Fruit fly (Drosophila melanogaster): Measurements from ENCODE around the gene CG33111.

CG33111 gene

DNA sequence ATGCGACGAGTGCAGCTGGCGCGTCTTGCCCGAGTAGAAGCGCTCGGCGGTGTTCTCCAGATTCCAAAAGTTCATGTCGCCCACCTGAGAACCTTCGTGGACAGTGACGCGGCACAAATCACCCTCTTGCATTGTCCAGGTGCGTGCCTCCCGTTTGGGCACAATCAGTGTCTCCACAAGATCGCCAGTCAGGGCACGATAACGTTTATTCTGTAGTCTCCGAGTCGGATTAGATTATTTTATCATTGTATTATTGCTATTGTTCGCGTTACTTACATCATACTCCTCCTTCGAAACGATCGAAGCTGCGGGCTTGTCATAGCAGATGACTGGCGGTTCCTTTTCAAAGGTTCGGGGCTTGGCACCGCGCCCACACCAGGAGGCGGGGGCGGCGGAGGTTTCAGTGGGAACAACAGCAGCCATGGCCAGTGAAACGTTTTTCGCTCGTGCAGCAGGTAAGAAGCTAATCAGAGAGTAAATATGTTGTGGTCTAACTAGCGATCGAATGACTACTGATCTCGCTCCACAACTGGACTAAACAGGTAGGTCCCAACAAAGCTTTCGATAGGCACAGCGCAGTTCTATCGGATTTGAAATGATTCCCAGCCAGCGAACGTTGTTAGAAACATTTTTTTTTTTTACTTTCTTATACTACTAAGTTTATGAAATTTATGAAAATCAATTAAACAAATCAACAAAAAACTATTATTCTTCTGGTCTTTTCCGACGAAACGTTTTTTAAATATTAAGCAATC lies 45.2 kb downstream of the CG33111 start, which contains the start of gene CG10208:
Gene CG10208 (minus strand): TSS at position 518 of the 755 bp plus-strand sequence.
- TF ChIP-seq ttk (optimal IDR thresholded peaks at IDR 0.05) = no peak
- TF ChIP-seq Myc (optimal IDR thresholded peaks at IDR 0.05) = no peak
- TF ChIP-seq psq (optimal IDR thresholded peaks at IDR 0.05) = no peak
- TF ChIP-seq Sin3A (optimal IDR thresholded peaks at IDR 0.05) = no peak
- TF ChIP-seq h (optimal IDR thresholded peaks at IDR 0.05) = no peak
- no peak for TF ChIP-seq insv (optimal IDR thresholded peaks at IDR 0.05)

DNA sequence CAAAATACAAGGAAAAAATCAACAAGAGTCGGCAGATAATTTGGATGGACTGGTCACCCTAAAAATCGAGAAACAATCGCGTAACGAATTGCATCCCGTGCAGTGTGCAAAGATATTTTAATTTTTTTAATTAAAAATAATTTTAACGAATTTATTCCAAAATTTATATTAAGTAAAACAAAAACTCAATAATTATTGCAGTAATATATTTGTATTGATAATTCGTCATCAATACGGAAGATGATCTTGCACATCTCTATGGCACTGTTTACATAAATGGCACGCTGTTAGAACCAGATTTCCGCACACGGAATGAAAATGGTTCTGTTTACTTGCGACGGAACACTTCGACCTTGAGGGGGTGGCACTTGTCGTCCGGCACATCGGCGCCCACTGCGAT lies 46.2 kb downstream of the CG33111 start, which contains the start of gene tst:
Gene tst (minus strand): TSS at position 52 of the 400 bp plus-strand sequence.
- TF ChIP-seq Sin3A (optimal IDR thresholded peaks at IDR 0.05) = no peak
- no peak for TF ChIP-seq Myc (optimal IDR thresholded peaks at IDR 0.05)
- TF ChIP-seq insv (optimal IDR thresholded peaks at IDR 0.05) = no peak
- no peak for TF ChIP-seq psq (optimal IDR thresholded peaks at IDR 0.05)
- TF ChIP-seq h (optimal IDR thresholded peaks at IDR 0.05) = no peak

DNA sequence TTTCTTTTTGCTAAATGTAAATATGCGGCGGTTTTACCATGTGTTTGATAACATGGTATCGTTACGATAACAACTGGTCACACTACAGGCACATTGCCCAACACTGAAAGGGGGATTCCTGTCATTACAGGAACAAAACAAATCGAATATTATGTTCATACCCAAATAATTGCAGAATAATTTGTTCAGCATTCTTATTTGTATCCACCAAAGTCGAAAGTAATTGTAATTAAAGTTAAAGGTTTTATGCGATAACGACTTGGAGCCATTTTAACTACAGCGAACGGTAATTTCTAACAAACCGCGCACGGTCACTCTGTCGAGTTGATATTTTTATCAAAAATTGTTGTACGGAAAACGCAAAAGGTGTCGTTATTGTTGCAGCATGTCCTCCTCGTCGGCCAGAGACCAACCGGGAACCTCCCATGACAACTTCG lies 51.6 kb downstream of the CG33111 start, which contains the start of the genes CG10214 and CG10375:
Gene CG10214 (minus strand): TSS at position 72 of the 437 bp plus-strand sequence.
Gene CG10375 (plus strand): TSS at position 296 of the 437 bp plus-strand sequence.
- TF ChIP-seq psq (optimal IDR thresholded peaks at IDR 0.05) (no peak), ttk (optimal IDR thresholded peaks at IDR 0.05) (no peak), insv (optimal IDR thresholded peaks at IDR 0.05) (no peak), Myc (optimal IDR thresholded peaks at IDR 0.05) (no peak), h (optimal IDR thresholded peaks at IDR 0.05) (no peak), Sin3A (optimal IDR thresholded peaks at IDR 0.05) (no peak)

DNA sequence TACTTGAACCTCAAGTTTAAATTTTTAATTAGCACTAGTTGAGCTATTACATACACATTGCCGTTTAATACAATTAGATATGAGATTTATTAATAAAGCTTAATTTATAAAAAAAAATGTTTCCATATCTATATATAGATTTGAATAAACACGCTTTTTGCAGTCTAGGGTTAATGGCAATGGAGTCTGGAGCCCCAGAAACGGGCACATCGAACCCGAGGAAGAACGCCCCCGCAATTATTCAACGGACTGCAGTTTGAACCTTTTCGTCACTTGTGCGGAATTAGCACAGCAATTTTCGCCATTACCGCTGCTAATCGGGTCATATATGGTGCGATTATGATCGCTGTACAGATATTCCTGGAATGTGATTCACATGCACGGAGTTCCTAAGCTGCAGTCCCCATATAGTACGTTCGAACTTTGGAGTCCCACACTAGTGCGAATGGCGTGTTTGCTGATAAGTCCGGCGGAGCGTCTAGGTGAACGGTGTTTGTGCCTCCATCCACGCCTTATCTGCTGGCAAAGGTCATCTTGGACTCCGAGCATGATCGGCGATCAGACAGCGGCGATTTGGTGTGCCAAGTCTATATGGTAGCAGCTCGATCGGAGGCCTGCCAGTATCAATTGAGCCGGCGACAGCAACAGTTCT lies 55.3 kb downstream of the CG33111 start, which contains the start of gene Lsd-1:
Gene Lsd-1 (plus strand): TSS at position 236 of the 652 bp plus-strand sequence.
- TF ChIP-seq h (optimal IDR thresholded peaks at IDR 0.05) (no peak), Myc (optimal IDR thresholded peaks at IDR 0.05) (no peak), ttk (optimal IDR thresholded peaks at IDR 0.05) (no peak), insv (optimal IDR thresholded peaks at IDR 0.05) (no peak), psq (optimal IDR thresholded peaks at IDR 0.05) (no peak), Sin3A (optimal IDR thresholded peaks at IDR 0.05) (no peak)

DNA sequence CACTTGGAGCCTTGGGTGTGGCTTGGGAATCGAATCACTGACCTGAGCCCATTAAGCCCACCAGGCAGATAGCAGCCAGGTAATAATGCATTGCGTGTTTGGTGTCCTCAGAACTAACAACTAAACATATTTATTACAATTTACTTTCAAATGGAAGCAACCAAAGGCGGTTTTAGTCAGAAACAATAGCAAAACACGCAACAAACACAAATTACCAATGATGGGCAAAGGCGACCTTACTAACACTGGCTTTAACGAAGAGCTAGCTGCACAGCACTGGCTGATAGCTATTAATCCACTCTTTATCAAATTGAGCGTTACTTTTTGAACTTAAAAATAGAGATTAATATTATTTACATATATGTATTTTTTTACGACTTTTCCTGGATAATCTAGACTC lies 56.0 kb downstream of the CG33111 start, which contains the start of gene udt:
Gene udt (minus strand): TSS at position 249 of the 400 bp plus-strand sequence.
- no peak for TF ChIP-seq Sin3A (optimal IDR thresholded peaks at IDR 0.05)
- TF ChIP-seq psq (optimal IDR thresholded peaks at IDR 0.05) = no peak
- TF ChIP-seq Myc (optimal IDR thresholded peaks at IDR 0.05) = no peak
- no peak for TF ChIP-seq h (optimal IDR thresholded peaks at IDR 0.05)
- TF ChIP-seq insv (optimal IDR thresholded peaks at IDR 0.05) = no peak
- no peak for TF ChIP-seq ttk (optimal IDR thresholded peaks at IDR 0.05)

DNA sequence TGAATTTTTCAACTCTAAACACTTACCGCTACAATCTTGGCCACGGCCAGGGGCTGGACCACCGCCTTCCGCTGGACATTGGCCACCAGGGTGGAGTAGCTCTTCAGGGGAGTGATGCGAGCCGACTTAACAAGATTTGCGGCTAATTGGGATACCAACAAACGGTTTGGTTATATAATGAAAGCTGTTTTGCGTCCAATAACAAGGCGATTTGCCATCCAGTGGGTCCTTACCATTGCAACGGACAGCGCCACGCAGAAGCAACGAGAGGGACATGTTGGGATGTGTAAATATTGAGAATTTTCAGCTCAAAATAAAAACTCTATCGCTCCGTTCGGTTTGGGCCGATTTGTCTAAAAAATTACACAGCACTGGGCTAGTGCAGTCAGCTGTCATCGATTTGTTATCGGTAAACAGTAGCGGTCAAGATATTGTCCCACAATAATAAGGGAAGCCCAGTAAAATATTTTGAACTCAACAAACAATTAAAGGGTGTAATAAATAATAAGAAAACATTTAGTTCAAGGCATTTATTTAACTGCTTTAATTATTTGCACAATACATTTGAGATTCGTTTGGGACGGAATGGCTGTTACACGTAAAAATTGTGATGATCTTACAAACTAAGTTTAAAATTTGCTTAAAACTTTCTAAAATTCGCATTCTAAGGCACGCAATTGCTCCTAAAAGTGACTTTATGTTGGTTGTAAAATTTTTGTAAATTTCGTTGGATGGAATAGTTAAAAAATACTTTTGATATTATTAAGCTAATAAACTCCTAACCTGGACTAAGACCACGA lies 58.6 kb downstream of the CG33111 start, which contains the start of gene SdhD:
Gene SdhD (minus strand): TSS at position 382 of the 800 bp plus-strand sequence.
- no peak for TF ChIP-seq psq (optimal IDR thresholded peaks at IDR 0.05)
- TF ChIP-seq Myc (optimal IDR thresholded peaks at IDR 0.05) = no peak
- no peak for TF ChIP-seq ttk (optimal IDR thresholded peaks at IDR 0.05)
- no peak for TF ChIP-seq insv (optimal IDR thresholded peaks at IDR 0.05)
- no peak for TF ChIP-seq h (optimal IDR thresholded peaks at IDR 0.05)
- no peak for TF ChIP-seq Sin3A (optimal IDR thresholded peaks at IDR 0.05)

DNA sequence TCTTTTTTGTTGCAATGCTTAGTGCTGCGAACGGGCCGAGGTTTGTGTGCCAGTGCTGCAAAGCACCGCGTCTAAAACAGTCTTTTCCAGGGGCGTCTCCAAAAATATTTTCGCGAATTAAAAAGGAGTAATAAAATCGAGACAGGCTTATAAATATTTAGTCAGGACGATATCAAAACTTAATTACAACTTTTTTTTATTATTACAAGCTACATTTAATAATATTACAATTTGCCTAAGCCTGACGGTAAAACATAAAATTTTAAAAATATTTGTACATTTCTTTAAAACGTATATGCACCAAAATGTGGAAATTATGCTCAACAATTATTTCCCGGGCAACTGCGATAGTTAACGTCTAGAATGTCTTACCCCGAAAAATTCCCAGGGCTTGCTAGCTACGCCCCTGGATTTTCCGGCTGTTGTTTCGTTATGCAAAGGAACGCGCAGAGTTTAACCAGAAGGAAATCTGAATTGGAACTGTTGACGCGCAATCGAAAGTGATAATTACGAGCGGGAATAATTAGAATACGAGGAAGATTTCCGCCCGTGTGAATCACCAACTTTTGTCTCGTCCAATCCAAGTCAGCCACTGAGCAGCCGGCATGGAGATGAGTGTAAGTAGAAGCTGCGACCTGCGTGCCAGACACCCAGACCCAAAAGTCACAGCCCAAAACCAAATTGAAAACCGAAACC lies 61.0 kb downstream of the CG33111 start, which contains the start of the genes PTPMT1 and Hrd3:
Gene PTPMT1 (plus strand): TSS at position 428 of the 696 bp plus-strand sequence.
Gene Hrd3 (minus strand): TSS at position 646 of the 696 bp plus-strand sequence.
- TF ChIP-seq psq (optimal IDR thresholded peaks at IDR 0.05) (no peak), Sin3A (optimal IDR thresholded peaks at IDR 0.05) (no peak), Myc (optimal IDR thresholded peaks at IDR 0.05) (no peak), insv (optimal IDR thresholded peaks at IDR 0.05) (no peak), ttk (optimal IDR thresholded peaks at IDR 0.05) (no peak), h (optimal IDR thresholded peaks at IDR 0.05) (no peak)

DNA sequence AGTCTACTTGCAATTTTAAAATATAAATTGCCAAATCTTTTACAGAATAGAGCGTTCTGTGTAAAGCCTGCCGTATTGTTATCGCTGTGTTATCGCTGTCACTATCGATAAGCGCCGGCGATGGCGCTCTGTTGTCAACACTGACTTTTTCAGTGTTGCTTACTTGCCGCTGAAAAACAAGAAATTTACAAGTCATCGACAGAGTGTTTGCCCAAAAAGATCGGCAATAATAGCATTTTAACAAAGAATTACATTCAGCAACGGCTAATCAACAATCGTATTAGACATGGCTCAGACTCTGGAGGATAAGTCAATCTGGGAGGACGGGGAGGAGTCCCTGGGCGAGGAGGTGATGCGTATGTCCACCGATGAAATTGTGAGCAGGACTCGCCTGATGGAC lies 66.3 kb downstream of the CG33111 start, which contains the start of the genes RanBP3 and Rpt5:
Gene RanBP3 (minus strand): TSS at position 107 of the 400 bp plus-strand sequence.
Gene Rpt5 (plus strand): TSS at position 149 of the 400 bp plus-strand sequence.
- no peak for TF ChIP-seq Myc (optimal IDR thresholded peaks at IDR 0.05)
- no peak for TF ChIP-seq Sin3A (optimal IDR thresholded peaks at IDR 0.05)
- no peak for TF ChIP-seq insv (optimal IDR thresholded peaks at IDR 0.05)
- no peak for TF ChIP-seq psq (optimal IDR thresholded peaks at IDR 0.05)
- no peak for TF ChIP-seq h (optimal IDR thresholded peaks at IDR 0.05)
- TF ChIP-seq ttk (optimal IDR thresholded peaks at IDR 0.05) = no peak
